Worm (Caenorhabditis elegans) whole organism, young adult: ENCODE data around the gene str-10.

Experiments
- B0261.1 ChIP-seq: sonication (generic microtip); optimal IDR thresholded peaks from 2 replicates; lab custom pipeline; 2016; ENCODE audit warnings: mild to moderate bottlenecking, missing genetic modification characterization, moderate library complexity, missing compliant biosample characterization
- C17E4.6 ChIP-seq: fragments of 200-800 bp; sonication (Bioruptor generic); IDR thresholded peaks from 2 replicates; pipeline ENCODE4 v1.3.6; 2022; ENCODE audit warnings: missing genetic modification reagents, missing genetic modification characterization, missing compliant biosample characterization
- D2030.7 ChIP-seq: fragments of 200-800 bp; sonication (Bioruptor generic); IDR thresholded peaks from 2 replicates; pipeline ENCODE4 v1.3.6; 2022; ENCODE audit warnings: missing genetic modification reagents, missing genetic modification characterization, missing compliant biosample characterization
- F10E7.11 ChIP-seq: sonication (generic microtip); optimal IDR thresholded peaks from 2 replicates; lab custom pipeline; 2017; ENCODE audit warnings: mild to moderate bottlenecking, missing genetic modification characterization, moderate library complexity, missing compliant biosample characterization
- F22D6.2 ChIP-seq: sonication (generic microtip); optimal IDR thresholded peaks from 2 replicates; lab custom pipeline; 2016; ENCODE audit warnings: mild to moderate bottlenecking, missing genetic modification characterization, missing compliant biosample characterization
- F33H1.4 ChIP-seq: fragments of 200-800 bp; sonication (Bioruptor generic); IDR thresholded peaks from 2 replicates; pipeline ENCODE4 v1.3.6; 2022; ENCODE audit warnings: missing genetic modification reagents, missing genetic modification characterization, missing compliant biosample characterization
- F37B4.10 ChIP-seq: fragments of 200-800 bp; sonication (Bioruptor generic); IDR thresholded peaks from 2 replicates; pipeline ENCODE4 v1.3.6; 2022; ENCODE audit warnings: missing genetic modification characterization, missing compliant biosample characterization
- F57A8.1 ChIP-seq: fragments of 200-800 bp; sonication (Bioruptor generic); optimal IDR thresholded peaks from 2 replicates; lab custom pipeline; 2018; ENCODE audit warnings: mild to moderate bottlenecking, missing genetic modification characterization, moderate library complexity, missing compliant biosample characterization
- F57C9.4 ChIP-seq: sonication (generic microtip); optimal IDR thresholded peaks from 2 replicates; lab custom pipeline; 2017; ENCODE audit warnings: mild to moderate bottlenecking, missing genetic modification characterization, missing compliant biosample characterization
- K12H6.12 ChIP-seq: fragments of 200-800 bp; sonication (Bioruptor generic); optimal IDR thresholded peaks from 2 replicates; lab custom pipeline; 2018; ENCODE audit warnings: mild to moderate bottlenecking, missing genetic modification characterization, missing compliant biosample characterization
- T07F8.4 ChIP-seq: sonication (generic microtip); optimal IDR thresholded peaks from 2 replicates; lab custom pipeline; 2016; ENCODE audit warnings: mild to moderate bottlenecking, missing genetic modification characterization, moderate library complexity, missing compliant biosample characterization
- Y53F4B.3 ChIP-seq: fragments of 200-800 bp; sonication (Bioruptor generic); IDR thresholded peaks from 2 replicates; pipeline ENCODE4 v1.3.6; 2022; ENCODE audit warnings: missing genetic modification reagents, missing genetic modification characterization, missing compliant biosample characterization
- Y56A3A.18 ChIP-seq: fragments of 200-800 bp; sonication (Bioruptor generic); IDR thresholded peaks from 2 replicates; pipeline ENCODE4 v1.3.6; 2022; ENCODE audit warnings: missing genetic modification reagents, missing genetic modification characterization, missing compliant biosample characterization
- Y79H2A.3 ChIP-seq: fragments of 200-800 bp; sonication (Bioruptor generic); conservative IDR thresholded peaks from 2 replicates; pipeline ENCODE4 v1.3.6; 2022; ENCODE audit warnings: missing genetic modification reagents, missing genetic modification characterization, missing compliant biosample characterization
- ZK185.1 ChIP-seq: sonication (generic microtip); optimal IDR thresholded peaks from 2 replicates; lab custom pipeline; 2016; ENCODE audit warnings: mild to moderate bottlenecking, missing genetic modification characterization, missing compliant biosample characterization; ENCODE audit not compliant: poor library complexity, severe bottlenecking
- akir-1 ChIP-seq: fragments of 200-800 bp; sonication (Bioruptor generic); optimal IDR thresholded peaks from 2 replicates; lab custom pipeline; 2018; ENCODE audit warnings: mild to moderate bottlenecking, missing genetic modification characterization, moderate library complexity, missing compliant biosample characterization
- aptf-3 ChIP-seq: fragments of 200-800 bp; sonication (Bioruptor generic); IDR thresholded peaks from 2 replicates; pipeline ENCODE4 v1.3.6; 2022; ENCODE audit warnings: missing genetic modification characterization, missing compliant biosample characterization
- attf-3 ChIP-seq: fragments of 200-800 bp; sonication (Bioruptor generic); conservative IDR thresholded peaks from 2 replicates; pipeline ENCODE4 v1.3.6; 2022; ENCODE audit warnings: missing genetic modification reagents, missing genetic modification characterization, missing compliant biosample characterization
- attf-6 ChIP-seq: fragments of 200-800 bp; sonication (Bioruptor generic); IDR thresholded peaks from 2 replicates; pipeline ENCODE4 v1.3.6; 2022; ENCODE audit warnings: missing genetic modification reagents, missing genetic modification characterization, missing compliant biosample characterization
- bed-1 ChIP-seq: fragments of 200-800 bp; sonication (Bioruptor generic); IDR thresholded peaks from 2 replicates; pipeline ENCODE4 v1.3.6; 2022; ENCODE audit warnings: missing genetic modification reagents, missing genetic modification characterization, missing compliant biosample characterization
- bed-2 ChIP-seq: fragments of 200-800 bp; sonication (Bioruptor generic); IDR thresholded peaks from 2 replicates; pipeline ENCODE4 v1.3.6; 2022; ENCODE audit warnings: missing genetic modification reagents, missing genetic modification characterization, missing compliant biosample characterization
- cebp-1 ChIP-seq, 2 experiments: fragments of 200-800 bp in 1 of 2; sonication (Bioruptor generic) in 1 of 2; sonication (generic microtip) in 1 of 2; IDR thresholded peaks in 1 of 2; optimal IDR thresholded peaks in 1 of 2; 2 replicates each; pipeline versions ENCODE4 v1.3.6 to Lab custom; 2017 to 2022; ENCODE audit warnings: missing compliant biosample characterization in 2 of 2, missing genetic modification characterization in 2 of 2, mild to moderate bottlenecking in 1 of 2, missing genetic modification reagents in 1 of 2, moderate library complexity in 1 of 2
- ceh-100 ChIP-seq: fragments of 200-800 bp; sonication (Bioruptor generic); IDR thresholded peaks from 2 replicates; pipeline ENCODE4 v1.3.6; 2022; ENCODE audit warnings: missing genetic modification reagents, missing genetic modification characterization, missing compliant biosample characterization
- ceh-91 ChIP-seq: fragments of 200-800 bp; sonication (Bioruptor generic); IDR thresholded peaks from 2 replicates; pipeline ENCODE4 v1.3.6; 2022; ENCODE audit warnings: missing genetic modification reagents, missing genetic modification characterization, missing compliant biosample characterization
- efl-1 ChIP-seq: fragments of 150-350 bp; optimal IDR thresholded peaks from 2 replicates; lab custom pipeline; 2014; ENCODE audit warnings: missing biosample characterization, missing genetic modification reagents, missing genetic modification characterization
- hlh-12 ChIP-seq: sonication (generic microtip); optimal IDR thresholded peaks from 2 replicates; lab custom pipeline; 2016; ENCODE audit warnings: missing genetic modification characterization, missing compliant biosample characterization
- let-607 ChIP-seq, 2 experiments: fragments of 200-800 bp in 1 of 2; sonication (Bioruptor generic) in 1 of 2; sonication (generic microtip) in 1 of 2; optimal IDR thresholded peaks; 2 replicates each; lab custom pipeline; 2016 to 2018; ENCODE audit warnings: mild to moderate bottlenecking in 2 of 2, missing compliant biosample characterization in 2 of 2, missing genetic modification characterization in 2 of 2, moderate library complexity in 2 of 2, missing genotype in 1 of 2
- lin-35 ChIP-seq, 3 experiments: fragments of 150-350 bp in 2 of 3; sonication (generic microtip) in 1 of 3; optimal IDR thresholded peaks; 2 replicates each; lab custom pipeline; 2014 to 2018; ENCODE audit warnings: missing biosample characterization in 3 of 3, missing genetic modification characterization in 3 of 3, missing genetic modification reagents in 3 of 3
- lin-40 ChIP-seq: sonication (generic microtip); optimal IDR thresholded peaks from 2 replicates; lab custom pipeline; 2016; ENCODE audit warnings: missing genetic modification characterization, mild to moderate bottlenecking, missing compliant biosample characterization, missing genotype, missing genetic modification reagents
- madf-6 ChIP-seq: fragments of 200-800 bp; sonication (Bioruptor generic); IDR thresholded peaks from 2 replicates; pipeline ENCODE4 v1.3.6; 2022; ENCODE audit warnings: missing genetic modification reagents, missing genetic modification characterization, missing compliant biosample characterization
- mcd-1 ChIP-seq: fragments of 200-800 bp; sonication (Bioruptor generic); IDR thresholded peaks from 2 replicates; pipeline ENCODE4 v1.3.6; 2022; ENCODE audit warnings: missing genetic modification reagents, missing genetic modification characterization, missing compliant biosample characterization
- mxl-1 ChIP-seq: sonication (generic microtip); optimal IDR thresholded peaks from 2 replicates; lab custom pipeline; 2016; ENCODE audit warnings: missing genetic modification characterization, missing compliant biosample characterization
- nhr-179 ChIP-seq: sonication (generic microtip); optimal IDR thresholded peaks from 2 replicates; lab custom pipeline; 2016; ENCODE audit warnings: mild to moderate bottlenecking, missing genetic modification characterization, missing compliant biosample characterization
- nhr-80 ChIP-seq: sonication (generic microtip); optimal IDR thresholded peaks from 2 replicates; lab custom pipeline; 2016; ENCODE audit warnings: missing genetic modification characterization, missing compliant biosample characterization
- pbrm-1 ChIP-seq: fragments of 200-800 bp; sonication (Bioruptor generic); IDR thresholded peaks from 2 replicates; pipeline ENCODE4 v1.3.6; 2022; ENCODE audit warnings: missing genetic modification reagents, missing genetic modification characterization, missing compliant biosample characterization
- rcor-1 ChIP-seq: fragments of 200-800 bp; sonication (Bioruptor generic); IDR thresholded peaks from 2 replicates; pipeline ENCODE4 v1.3.6; 2022; ENCODE audit warnings: missing genetic modification reagents, missing genetic modification characterization, missing compliant biosample characterization
- rpc-1 ChIP-seq, 2 experiments: fragments of 150-350 bp in 1 of 2; sonication (generic microtip) in 1 of 2; optimal IDR thresholded peaks; 2 replicates each; lab custom pipeline; 2014 to 2018; ENCODE audit warnings: missing biosample characterization in 1 of 2, missing genetic modification characterization in 1 of 2, missing genetic modification reagents in 1 of 2, missing genotype in 1 of 2
- snpc-1.1 ChIP-seq: sonication (generic microtip); optimal IDR thresholded peaks from 2 replicates; lab custom pipeline; 2017; ENCODE audit warnings: missing genetic modification characterization, mild to moderate bottlenecking, missing compliant biosample characterization, antibody characterized with exemption, moderate library complexity, missing genotype, missing genetic modification reagents; ENCODE audit not compliant: insufficient read depth
- sptf-2 ChIP-seq: fragments of 200-800 bp; sonication (Bioruptor generic); optimal IDR thresholded peaks from 2 replicates; lab custom pipeline; 2018; ENCODE audit warnings: mild to moderate bottlenecking, missing genetic modification characterization, missing compliant biosample characterization
- tbp1 ChIP-seq: fragments of 200-800 bp; sonication (Bioruptor generic); optimal IDR thresholded peaks from 2 replicates; lab custom pipeline; 2018; ENCODE audit warnings: mild to moderate bottlenecking, missing genetic modification characterization, missing compliant biosample characterization
- tbx-9 ChIP-seq: sonication (generic microtip); optimal IDR thresholded peaks from 2 replicates; lab custom pipeline; 2016; ENCODE audit warnings: borderline replicate concordance, missing genetic modification characterization, inconsistent platforms, missing compliant biosample characterization
- zfh-2 ChIP-seq: fragments of 200-800 bp; sonication (Bioruptor generic); conservative IDR thresholded peaks from 2 replicates; pipeline ENCODE4 v1.3.6; 2022; ENCODE audit warnings: missing genetic modification reagents, missing genetic modification characterization, missing compliant biosample characterization
- ztf-3 ChIP-seq: fragments of 200-800 bp; sonication (Bioruptor generic); optimal IDR thresholded peaks from 2 replicates; lab custom pipeline; 2018; ENCODE audit warnings: mild to moderate bottlenecking, missing genetic modification characterization, missing compliant biosample characterization

str-10 gene

DNA sequence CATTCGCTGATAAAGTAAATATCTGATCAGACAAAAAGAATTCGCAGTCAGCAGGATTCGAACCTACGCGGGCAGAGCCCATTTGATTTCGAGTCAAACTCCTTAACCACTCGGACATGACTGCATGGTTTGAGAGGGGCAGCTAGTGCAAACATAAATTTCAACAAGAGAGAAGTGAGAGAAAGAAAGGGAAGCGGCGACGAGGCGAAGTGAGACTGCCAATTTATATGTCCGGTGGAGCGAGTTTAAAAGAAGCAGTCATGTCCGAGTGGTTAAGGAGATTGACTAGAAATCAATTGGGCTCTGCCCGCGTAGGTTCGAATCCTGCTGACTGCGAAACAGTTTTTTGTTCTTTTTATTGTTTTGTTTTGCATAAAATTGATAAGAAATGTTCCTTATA is 36.1 kb upstream of the str-10 start (continued):
- TF ChIP-seq T07F8.4 (tag; lab: Kevin White, UChicago) (peak; percentile 79), lin-40 (tag; lab: Kevin White, UChicago) (peak; percentile 95), akir-1 (GFP tag; lab: Kevin White, UChicago) (peak; percentile 82), pbrm-1 (GFP tag; lab: Robert Waterston, UW) (peak; percentile 94), F57C9.4 (tag; lab: Kevin White, UChicago) (peak; percentile 63), tbp1 (GFP tag; lab: Kevin White, UChicago) (peak; percentile 100), rcor-1 (peak; percentile 92), Y56A3A.18 (peak; percentile 94)

DNA sequence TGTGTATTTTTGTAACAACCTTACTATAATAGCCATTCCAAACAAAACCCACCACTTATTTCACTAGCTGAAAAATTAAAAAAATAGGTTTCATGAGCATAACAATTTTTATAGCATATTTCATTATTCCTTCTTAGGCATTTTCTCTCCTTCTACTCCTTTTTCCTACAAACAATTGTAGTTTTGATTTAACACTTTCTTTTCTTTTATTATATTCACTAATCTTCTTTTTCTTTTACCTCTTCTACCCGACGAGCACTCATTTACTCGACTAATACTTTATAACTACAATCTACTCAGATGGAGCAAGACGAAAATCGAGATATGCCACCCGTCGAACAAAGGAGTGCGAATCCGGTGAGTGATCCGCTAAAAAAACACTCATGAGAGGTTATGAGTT is 34.2 kb upstream of the str-10 start, which contains the start of gene C53C7.3:
TSS of gene C53C7.3 (plus strand) at position 301 of the 400 bp plus-strand sequence.
- no peak for TF ChIP-seq ztf-3
- no peak for TF ChIP-seq K12H6.12 (tag; lab: Kevin White, UChicago)
- no peak for TF ChIP-seq lin-40 (tag; lab: Kevin White, UChicago)
- TF ChIP-seq F22D6.2 = no peak
- no peak for TF ChIP-seq nhr-80
- TF ChIP-seq tbx-9 = no peak
- TF ChIP-seq, all 124 proteins: peak for 0

DNA sequence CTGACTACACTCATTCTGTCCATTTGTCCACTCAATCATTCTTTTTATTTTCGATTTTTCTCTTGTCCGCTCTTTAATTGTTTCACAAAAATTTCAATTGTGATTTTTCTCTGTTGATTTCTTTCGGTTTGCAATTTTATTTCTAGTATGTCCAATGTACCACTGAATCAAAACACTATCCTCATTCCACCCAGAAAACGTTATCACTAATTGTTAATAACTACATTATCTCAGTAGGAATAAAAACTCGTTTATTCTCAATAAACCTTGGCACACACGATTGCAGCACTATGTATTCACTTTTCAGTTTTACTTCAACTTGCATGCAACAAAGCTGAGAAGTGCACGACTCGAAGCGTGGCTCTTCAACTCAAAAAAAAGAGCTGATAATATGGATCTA is 31.0 kb upstream of the str-10 start, which contains the start of gene K03A11.1:
TSS of gene K03A11.1 (plus strand) at position 301 of the 400 bp plus-strand sequence.
- no peak for TF ChIP-seq F10E7.11 (tag; lab: Kevin White, UChicago)
- TF ChIP-seq F33H1.4 (GFP tag; lab: Robert Waterston, UW) = no peak
- no peak for TF ChIP-seq rpc-1 (optimal IDR thresholded peaks at IDR 0.05; lab: Kevin White, UChicago)
- no peak for TF ChIP-seq rpc-1 (tag; optimal IDR thresholded peaks at IDR 0.05; lab: Kevin White, UChicago)
- TF ChIP-seq madf-6 = no peak
- no peak for TF ChIP-seq nhr-179
- no peak for TF ChIP-seq F37B4.10 (GFP tag; lab: Robert Waterston, UW)
- no peak for TF ChIP-seq attf-3
- no peak for TF ChIP-seq sptf-2 (GFP tag; lab: Kevin White, UChicago)
- no peak for TF ChIP-seq F57A8.1 (GFP tag; lab: Kevin White, UChicago)
- no peak for TF ChIP-seq Y79H2A.3 (GFP tag; lab: Robert Waterston, UW)
- no peak for TF ChIP-seq lin-35 (GFP tag; optimal IDR thresholded peaks at IDR 0.05; lab: Kevin White, UChicago)
- no peak for TF ChIP-seq hlh-12
- no peak for TF ChIP-seq B0261.1 (tag; lab: Kevin White, UChicago)
- no peak for TF ChIP-seq efl-1 (GFP tag; lab: Kevin White, UChicago)
- no peak for TF ChIP-seq snpc-1.1
- TF ChIP-seq pbrm-1 (GFP tag; lab: Robert Waterston, UW) = no peak
- no peak for TF ChIP-seq ceh-100 (GFP tag; lab: Robert Waterston, UW)
- TF ChIP-seq ZK185.1 = no peak

DNA sequence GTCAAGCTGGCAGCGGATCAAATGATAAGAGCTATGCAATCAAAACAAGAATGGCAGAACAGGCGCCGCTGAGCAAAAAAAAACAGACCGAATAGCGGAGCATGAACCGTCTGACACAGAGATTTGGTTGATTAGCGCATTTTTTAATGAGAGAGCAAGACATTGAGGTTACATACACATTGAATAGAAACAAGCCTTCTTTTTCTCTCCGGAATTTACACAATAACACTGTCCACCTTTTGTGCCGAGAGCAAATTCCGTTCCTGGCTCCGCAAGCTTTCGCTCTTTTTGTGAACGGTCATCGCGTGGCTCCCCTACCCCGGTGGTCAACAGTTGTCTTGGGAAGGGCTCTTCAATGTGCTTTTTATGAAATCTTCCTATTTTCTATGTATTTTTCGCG is 26.9 kb upstream of the str-10 start, which contains the start of gene K03A11.6:
TSS of gene K03A11.6 (plus strand) at position 301 of the 400 bp plus-strand sequence.
- TF ChIP-seq mcd-1 (GFP tag; lab: Robert Waterston, UW) (no peak), F10E7.11 (tag; lab: Kevin White, UChicago) (no peak), let-607 (tag; optimal IDR thresholded peaks at IDR 0.05; lab: Kevin White, UChicago) (no peak), C17E4.6 (GFP tag; lab: Robert Waterston, UW) (no peak), mxl-1 (no peak), bed-1 (GFP tag; lab: Robert Waterston, UW) (no peak), rcor-1 (no peak), aptf-3 (GFP tag; lab: Robert Waterston, UW) (no peak), ceh-91 (GFP tag; lab: Robert Waterston, UW) (no peak), Y53F4B.3 (GFP tag; lab: Robert Waterston, UW) (no peak), cebp-1 (GFP tag; IDR thresholded peaks at IDR 0.05; lab: Robert Waterston, UW) (no peak), cebp-1 (tag; optimal IDR thresholded peaks at IDR 0.05; lab: Kevin White, UChicago) (no peak), bed-2 (GFP tag; lab: Robert Waterston, UW) (no peak), D2030.7 (GFP tag; lab: Robert Waterston, UW) (no peak), zfh-2 (GFP tag; lab: Robert Waterston, UW) (no peak), attf-6 (GFP tag; lab: Robert Waterston, UW) (no peak)
- TF ChIP-seq, all 124 proteins: peak for 0
